Worm (Caenorhabditis elegans) whole organism, L1 larva: ENCODE results near the gene gid-7.
A peak's percentile ranks its signal among the peaks of the same experiment; 100 is the strongest.

Experiments used
- C04F5.9 ChIP-seq: sonication (generic microtip); optimal IDR thresholded peaks from 2 replicates; lab custom pipeline; 2016; ENCODE audit warnings: missing genetic modification characterization, missing compliant biosample characterization
- C16A3.4 ChIP-seq: fragments of 150-350 bp; optimal IDR thresholded peaks from 2 replicates; lab custom pipeline; 2014; ENCODE audit warnings: missing biosample characterization, missing genetic modification characterization
- C34B4.2 ChIP-seq: sonication (generic microtip); optimal IDR thresholded peaks from 2 replicates; lab custom pipeline; 2017; ENCODE audit warnings: mild to moderate bottlenecking, missing genetic modification characterization, missing compliant biosample characterization
- ceh-63 ChIP-seq: fragments of 200-800 bp; sonication (Bioruptor generic); optimal IDR thresholded peaks from 2 replicates; lab custom pipeline; 2018; ENCODE audit warnings: mild to moderate bottlenecking, missing genetic modification characterization, missing compliant biosample characterization
- ceh-8 ChIP-seq: fragments of 200-800 bp; sonication (Bioruptor generic); optimal IDR thresholded peaks from 2 replicates; lab custom pipeline; 2018; ENCODE audit warnings: mild to moderate bottlenecking, missing genetic modification characterization, moderate library complexity, missing compliant biosample characterization
- ceh-82 ChIP-seq, 3 experiments: fragments of 150-350 bp in 1 of 3; sonication (generic microtip) in 2 of 3; optimal IDR thresholded peaks; 2 replicates each; lab custom pipeline; 2014 to 2017; ENCODE audit warnings: missing biosample characterization in 3 of 3, missing genetic modification characterization in 3 of 3
- ceh-88 ChIP-seq: fragments of 200-800 bp; sonication (Bioruptor generic); IDR thresholded peaks from 2 replicates; pipeline ENCODE4 v1.3.6; 2022; ENCODE audit warnings: missing genetic modification characterization, missing compliant biosample characterization
- ces-1 ChIP-seq: fragments of 150-350 bp; optimal IDR thresholded peaks from 2 replicates; lab custom pipeline; 2014; ENCODE audit warnings: missing biosample characterization, missing genetic modification reagents, missing genetic modification characterization
- dsc-1 ChIP-seq: sonication (generic microtip); optimal IDR thresholded peaks from 2 replicates; lab custom pipeline; 2016; ENCODE audit warnings: mild to moderate bottlenecking, missing genetic modification characterization, missing compliant biosample characterization
- efl-1 ChIP-seq, 4 experiments: fragments of 150-350 bp; optimal IDR thresholded peaks in 3 of 4; peaks in 1 of 4; 1 replicate in 1 of 4; 2 replicates in 3 of 4; lab custom pipeline; 2014; ENCODE audit warnings: missing biosample characterization in 2 of 4, missing genetic modification characterization in 2 of 4, missing genetic modification reagents in 2 of 4
- efl-3 ChIP-seq: fragments of 200-800 bp; sonication (Bioruptor generic); optimal IDR thresholded peaks from 2 replicates; lab custom pipeline; 2018; ENCODE audit warnings: mild to moderate bottlenecking, missing genetic modification characterization, missing compliant biosample characterization
- egl-13 ChIP-seq: sonication (generic microtip); optimal IDR thresholded peaks from 2 replicates; lab custom pipeline; 2016; ENCODE audit warnings: missing genotype, missing genetic modification reagents, missing genetic modification characterization, missing compliant biosample characterization
- egl-27 ChIP-seq, 2 experiments: fragments of 150-350 bp in 1 of 2; sonication (generic microtip); optimal IDR thresholded peaks; 3 replicates each; lab custom pipeline; 2017 to 2018; ENCODE audit warnings: missing biosample characterization in 2 of 2, missing genetic modification characterization in 2 of 2, missing genetic modification reagents in 2 of 2
- elt-2 ChIP-seq: sonication (generic microtip); optimal IDR thresholded peaks from 2 replicates; lab custom pipeline; 2016; ENCODE audit warnings: missing genetic modification characterization, mild to moderate bottlenecking, inconsistent platforms, missing compliant biosample characterization, missing genetic modification reagents
- elt-3 ChIP-seq, 6 experiments: fragments of 150-350 bp in 1 of 6; sonication (generic microtip); optimal IDR thresholded peaks; 2 replicates each; lab custom pipeline; 2017 to 2018; ENCODE audit warnings: missing biosample characterization in 6 of 6, missing genetic modification characterization in 6 of 6, inconsistent platforms in 1 of 6
- ets-5 ChIP-seq: fragments of 200-800 bp; sonication (Bioruptor generic); IDR thresholded peaks from 2 replicates; pipeline ENCODE4 v1.3.6; 2022; ENCODE audit warnings: missing genetic modification characterization, missing compliant biosample characterization
- fkh-10 ChIP-seq: sonication (generic microtip); optimal IDR thresholded peaks from 2 replicates; lab custom pipeline; 2017; ENCODE audit warnings: missing biosample characterization, missing genetic modification reagents, missing genetic modification characterization
- fkh-8 ChIP-seq: sonication (generic microtip); optimal IDR thresholded peaks from 2 replicates; lab custom pipeline; 2016; ENCODE audit warnings: mild to moderate bottlenecking, missing genetic modification characterization, missing compliant biosample characterization
- fos-1 ChIP-seq: fragments of 150-350 bp; optimal IDR thresholded peaks from 2 replicates; lab custom pipeline; 2014; ENCODE audit warnings: missing biosample characterization, missing genetic modification characterization
- hlh-4 ChIP-seq: sonication (generic microtip); optimal IDR thresholded peaks from 2 replicates; lab custom pipeline; 2016; ENCODE audit warnings: mild to moderate bottlenecking, missing genetic modification characterization, missing compliant biosample characterization
- isw-1 ChIP-seq: fragments of 200-800 bp; sonication (Bioruptor generic); IDR thresholded peaks from 2 replicates; pipeline ENCODE4 v1.3.6; 2022; ENCODE audit warnings: missing genetic modification characterization, missing compliant biosample characterization
- lin-14 ChIP-seq: fragments of 200-800 bp; sonication (Bioruptor generic); optimal IDR thresholded peaks from 2 replicates; lab custom pipeline; 2018; ENCODE audit warnings: mild to moderate bottlenecking, missing genetic modification characterization, moderate library complexity, missing compliant biosample characterization
- lin-15B ChIP-seq: fragments of 150-350 bp; sonication (generic microtip); optimal IDR thresholded peaks from 3 replicates; lab custom pipeline; 2014; ENCODE audit warnings: missing biosample characterization, missing genetic modification characterization
- lin-39 ChIP-seq: fragments of 150-350 bp; optimal IDR thresholded peaks from 2 replicates; lab custom pipeline; 2014; ENCODE audit warnings: missing biosample characterization, missing genetic modification reagents, missing genetic modification characterization
- mdl-1 ChIP-seq, 2 experiments: fragments of 150-350 bp; optimal IDR thresholded peaks; 2 replicates each; lab custom pipeline; 2014 to 2017; ENCODE audit warnings: missing biosample characterization in 2 of 2, missing genetic modification characterization in 2 of 2, inconsistent platforms in 1 of 2
- mef-2 ChIP-seq: fragments of 150-350 bp; optimal IDR thresholded peaks from 2 replicates; lab custom pipeline; 2014; ENCODE audit warnings: missing biosample characterization, missing genetic modification characterization
- mep-1 ChIP-seq: fragments of 150-350 bp; optimal IDR thresholded peaks from 2 replicates; lab custom pipeline; 2014; ENCODE audit warnings: missing biosample characterization, missing genetic modification characterization
- nhr-11 ChIP-seq: fragments of 150-350 bp; optimal IDR thresholded peaks from 2 replicates; lab custom pipeline; 2014; ENCODE audit warnings: missing biosample characterization, missing genetic modification characterization
- nhr-12 ChIP-seq: sonication (generic microtip); optimal IDR thresholded peaks from 2 replicates; lab custom pipeline; 2017; ENCODE audit warnings: missing biosample characterization, missing genetic modification characterization
- nhr-19 ChIP-seq: fragments of 200-800 bp; sonication (Bioruptor generic); conservative IDR thresholded peaks from 2 replicates; pipeline ENCODE4 v1.3.6; 2022; ENCODE audit warnings: missing genetic modification characterization, missing compliant biosample characterization
- nhr-237 ChIP-seq: fragments of 150-350 bp; optimal IDR thresholded peaks from 2 replicates; lab custom pipeline; 2014; ENCODE audit warnings: missing biosample characterization, missing genetic modification characterization
- nhr-28 ChIP-seq: fragments of 150-350 bp; optimal IDR thresholded peaks from 2 replicates; lab custom pipeline; 2014; ENCODE audit warnings: missing biosample characterization, missing genetic modification characterization
- nhr-47 ChIP-seq: sonication (generic microtip); optimal IDR thresholded peaks from 2 replicates; lab custom pipeline; 2016; ENCODE audit warnings: mild to moderate bottlenecking, missing genetic modification characterization, moderate library complexity, missing compliant biosample characterization
- nhr-71 ChIP-seq: sonication (generic microtip); optimal IDR thresholded peaks from 2 replicates; lab custom pipeline; 2016; ENCODE audit warnings: mild to moderate bottlenecking, missing genetic modification characterization, moderate library complexity, missing compliant biosample characterization
- nhr-76 ChIP-seq: sonication (generic microtip); optimal IDR thresholded peaks from 2 replicates; lab custom pipeline; 2017; ENCODE audit warnings: missing biosample characterization, missing genetic modification characterization
- nhr-85 ChIP-seq: sonication (generic microtip); peaks from one replicate; lab custom pipeline; 2016; ENCODE audit warnings: missing genetic modification characterization, inconsistent platforms, missing compliant biosample characterization
- nhr-90 ChIP-seq: sonication (generic microtip); optimal IDR thresholded peaks from 2 replicates; lab custom pipeline; 2016; ENCODE audit warnings: mild to moderate bottlenecking, missing genetic modification characterization, missing compliant biosample characterization; ENCODE audit not compliant: poor library complexity
- pag-3 ChIP-seq: sonication (generic microtip); optimal IDR thresholded peaks from 2 replicates; lab custom pipeline; 2017; ENCODE audit warnings: missing genetic modification characterization, mild to moderate bottlenecking, missing compliant biosample characterization, antibody characterized with exemption, borderline replicate concordance; ENCODE audit not compliant: insufficient read depth
- rnt-1 ChIP-seq: sonication (generic microtip); optimal IDR thresholded peaks from 2 replicates; lab custom pipeline; 2016; ENCODE audit warnings: mild to moderate bottlenecking, missing genetic modification characterization, moderate library complexity, missing compliant biosample characterization
- skn-1 ChIP-seq: fragments of 150-350 bp; optimal IDR thresholded peaks from 2 replicates; lab custom pipeline; 2014; ENCODE audit warnings: missing biosample characterization, missing genetic modification characterization
- snpc-4 ChIP-seq: fragments of 150-350 bp; optimal IDR thresholded peaks from 2 replicates; lab custom pipeline; 2014; ENCODE audit warnings: missing biosample characterization, missing genetic modification characterization
- snu-23 ChIP-seq: sonication (generic microtip); optimal IDR thresholded peaks from 2 replicates; lab custom pipeline; 2016; ENCODE audit warnings: missing genetic modification characterization, missing compliant biosample characterization
- sox-4 ChIP-seq: sonication (generic microtip); optimal IDR thresholded peaks from 2 replicates; lab custom pipeline; 2016; ENCODE audit warnings: missing genetic modification characterization, missing compliant biosample characterization
- sptf-1 ChIP-seq: fragments of 150-350 bp; optimal IDR thresholded peaks from 2 replicates; lab custom pipeline; 2014; ENCODE audit warnings: missing biosample characterization, missing genetic modification characterization
- sup-37 ChIP-seq: fragments of 200-800 bp; sonication (Bioruptor generic); optimal IDR thresholded peaks from 2 replicates; lab custom pipeline; 2018; ENCODE audit warnings: mild to moderate bottlenecking, missing genetic modification characterization, missing compliant biosample characterization
- swsn-7 ChIP-seq: sonication (generic microtip); optimal IDR thresholded peaks from 2 replicates; lab custom pipeline; 2016; ENCODE audit warnings: missing genetic modification characterization, missing compliant biosample characterization
- tbx-2 ChIP-seq: sonication (generic microtip); optimal IDR thresholded peaks from 2 replicates; lab custom pipeline; 2016; ENCODE audit warnings: missing genetic modification characterization, missing compliant biosample characterization
- tlp-1 ChIP-seq: fragments of 150-350 bp; optimal IDR thresholded peaks from 2 replicates; lab custom pipeline; 2014; ENCODE audit warnings: missing biosample characterization, missing genetic modification characterization
- unc-62 ChIP-seq: fragments of 150-350 bp; optimal IDR thresholded peaks from 2 replicates; lab custom pipeline; 2014; ENCODE audit warnings: missing biosample characterization, missing genetic modification reagents, missing genetic modification characterization
- unc-86 ChIP-seq: sonication (generic microtip); optimal IDR thresholded peaks from 2 replicates; lab custom pipeline; 2016; ENCODE audit warnings: missing genetic modification characterization, missing compliant biosample characterization
- vab-15 ChIP-seq: sonication (generic microtip); optimal IDR thresholded peaks from 2 replicates; lab custom pipeline; 2017; ENCODE audit warnings: missing genotype, mild to moderate bottlenecking, missing genetic modification characterization, missing compliant biosample characterization
- xbp-1 ChIP-seq: sonication (generic microtip); optimal IDR thresholded peaks from 2 replicates; lab custom pipeline; 2016; ENCODE audit warnings: missing genetic modification characterization, missing compliant biosample characterization
- zag-1 ChIP-seq: fragments of 150-350 bp; optimal IDR thresholded peaks from 2 replicates; lab custom pipeline; 2014; ENCODE audit warnings: missing biosample characterization, missing genetic modification characterization
- ztf-11 ChIP-seq, 2 experiments: sonication (generic microtip); optimal IDR thresholded peaks; 2 replicates each; lab custom pipeline; 2016 to 2017; ENCODE audit warnings: missing genetic modification characterization in 2 of 2, missing biosample characterization in 1 of 2, missing compliant biosample characterization in 1 of 2

Gene gid-7

ce11 chrV:3756887-3757286, at the start of gene gid-7:
Gene gid-7 (minus strand): TSS chrV:3757074.
- no peak for TF ChIP-seq ceh-63 (GFP tag; lab: Kevin White, UChicago)
- TF ChIP-seq zag-1 (tag; lab: Kevin White, UChicago): no peak
- TF ChIP-seq nhr-237 (tag; lab: Kevin White, UChicago): no peak
- TF ChIP-seq mdl-1 (tag; optimal IDR thresholded peaks at IDR 0.05; lab: Kevin White, UChicago): peak in 1 of 2 experiments; percentile 39
- TF ChIP-seq mep-1 (tag; lab: Kevin White, UChicago): peak; percentile 66
- no peak for TF ChIP-seq lin-14 (GFP tag; lab: Kevin White, UChicago)
- TF ChIP-seq unc-86: peak; percentile 33
- no peak for TF ChIP-seq lin-15B (tag; lab: Kevin White, UChicago)
- no peak for TF ChIP-seq hlh-4
- TF ChIP-seq nhr-85 (tag; lab: Kevin White, UChicago): peak; percentile 66
- TF ChIP-seq tbx-2 (tag; lab: Kevin White, UChicago): peak; percentile 39
- no peak for TF ChIP-seq isw-1
- TF ChIP-seq lin-39 (tag; lab: Kevin White, UChicago): no peak
- TF ChIP-seq swsn-7 (tag; lab: Kevin White, UChicago): peak; percentile 54
- no peak for TF ChIP-seq ceh-88 (GFP tag; lab: Robert Waterston, UW)
- TF ChIP-seq xbp-1 (tag; lab: Kevin White, UChicago): peak; percentile 35
- no peak for TF ChIP-seq unc-62 (GFP tag; lab: Kevin White, UChicago)
- no peak for TF ChIP-seq nhr-12 (tag; lab: Kevin White, UChicago)
- TF ChIP-seq elt-2 (tag; lab: Kevin White, UChicago): no peak
- no peak for TF ChIP-seq egl-27 (tag; optimal IDR thresholded peaks at IDR 0.05; lab: Kevin White, UChicago)
- TF ChIP-seq ztf-11 (tag; optimal IDR thresholded peaks at IDR 0.05; lab: Kevin White, UChicago): no peak
- peak; percentile 67 for TF ChIP-seq snu-23 (GFP tag; lab: Kevin White, UChicago)
- TF ChIP-seq nhr-47 (tag; lab: Kevin White, UChicago): peak; percentile 40
- no peak for TF ChIP-seq nhr-19 (GFP tag; lab: Robert Waterston, UW)
- TF ChIP-seq ets-5 (GFP tag; lab: Robert Waterston, UW): no peak
- TF ChIP-seq nhr-90 (tag; lab: Kevin White, UChicago): no peak
- TF ChIP-seq dsc-1: peak; percentile 28
- no peak for TF ChIP-seq nhr-71 (tag; lab: Kevin White, UChicago)
- TF ChIP-seq mef-2 (tag; lab: Kevin White, UChicago): no peak
- no peak for TF ChIP-seq rnt-1 (tag; lab: Kevin White, UChicago)
- no peak for TF ChIP-seq sox-4 (tag; lab: Kevin White, UChicago)
- no peak for TF ChIP-seq elt-3 (tag; optimal IDR thresholded peaks at IDR 0.05; lab: Kevin White, UChicago)
- TF ChIP-seq sptf-1 (tag; lab: Kevin White, UChicago): no peak
- no peak for TF ChIP-seq C34B4.2 (tag; lab: Kevin White, UChicago)
- TF ChIP-seq snpc-4 (tag; lab: Kevin White, UChicago): no peak
- no peak for TF ChIP-seq efl-3 (GFP tag; lab: Kevin White, UChicago)
- TF ChIP-seq C04F5.9: no peak
- TF ChIP-seq nhr-76: no peak
- TF ChIP-seq ceh-82 (tag; optimal IDR thresholded peaks at IDR 0.05; lab: Kevin White, UChicago): no peak
- TF ChIP-seq C16A3.4 (tag; lab: Kevin White, UChicago): no peak
- TF ChIP-seq nhr-28 (tag; lab: Kevin White, UChicago): no peak
- TF ChIP-seq egl-13 (tag; lab: Kevin White, UChicago): no peak
- no peak for TF ChIP-seq fkh-8 (tag; lab: Kevin White, UChicago)
- TF ChIP-seq vab-15: no peak
- TF ChIP-seq fos-1 (tag; lab: Kevin White, UChicago): no peak
- no peak for TF ChIP-seq fkh-10 (GFP tag; lab: Kevin White, UChicago)
- TF ChIP-seq ceh-8 (GFP tag; lab: Kevin White, UChicago): no peak
- TF ChIP-seq nhr-11 (tag; lab: Kevin White, UChicago): peak; percentile 4
- peak; percentile 75 to 79 for TF ChIP-seq efl-1 (optimal IDR thresholded peaks at IDR 0.05; lab: Kevin White, UChicago)
- peak; percentile 67 to 96 for TF ChIP-seq efl-1 (GFP tag; optimal IDR thresholded peaks at IDR 0.05 in 1 of 2; lab: Kevin White, UChicago)
- no peak for TF ChIP-seq tlp-1 (tag; lab: Kevin White, UChicago)
- no peak for TF ChIP-seq sup-37 (GFP tag; lab: Kevin White, UChicago)
- TF ChIP-seq skn-1: peak; percentile 17
- TF ChIP-seq ces-1 (GFP tag; lab: Kevin White, UChicago): no peak
- TF ChIP-seq pag-3 (tag; lab: Kevin White, UChicago): no peak
